Worm (Caenorhabditis elegans) whole organism, young adult: ENCODE results near the gene ify-1.

ENCODE experiments used
- C17E4.6 ChIP-seq: fragments of 200-800 bp; sonication (Bioruptor generic); IDR thresholded peaks from 2 replicates; pipeline ENCODE4 v1.3.6; 2022; ENCODE audit warnings: missing genetic modification reagents, missing genetic modification characterization, missing compliant biosample characterization
- D2030.7 ChIP-seq: fragments of 200-800 bp; sonication (Bioruptor generic); IDR thresholded peaks from 2 replicates; pipeline ENCODE4 v1.3.6; 2022; ENCODE audit warnings: missing genetic modification reagents, missing genetic modification characterization, missing compliant biosample characterization
- F23B12.7 ChIP-seq: sonication (generic microtip); optimal IDR thresholded peaks from 2 replicates; lab custom pipeline; 2017; ENCODE audit warnings: missing genetic modification characterization, mild to moderate bottlenecking, missing compliant biosample characterization, antibody characterized with exemption, moderate library complexity; ENCODE audit not compliant: insufficient read depth
- aptf-3 ChIP-seq: fragments of 200-800 bp; sonication (Bioruptor generic); IDR thresholded peaks from 2 replicates; pipeline ENCODE4 v1.3.6; 2022; ENCODE audit warnings: missing genetic modification characterization, missing compliant biosample characterization
- attf-6 ChIP-seq: fragments of 200-800 bp; sonication (Bioruptor generic); IDR thresholded peaks from 2 replicates; pipeline ENCODE4 v1.3.6; 2022; ENCODE audit warnings: missing genetic modification reagents, missing genetic modification characterization, missing compliant biosample characterization
- dox-1 ChIP-seq: fragments of 200-800 bp; sonication (Bioruptor generic); IDR thresholded peaks from 2 replicates; pipeline ENCODE4 v1.3.6; 2022; ENCODE audit warnings: missing genetic modification reagents, missing genetic modification characterization, missing compliant biosample characterization
- gei-17 ChIP-seq: fragments of 200-800 bp; sonication (Bioruptor generic); optimal IDR thresholded peaks from 2 replicates; lab custom pipeline; 2018; ENCODE audit warnings: mild to moderate bottlenecking, missing genetic modification characterization, missing compliant biosample characterization
- madf-3 ChIP-seq: fragments of 200-800 bp; sonication (Bioruptor generic); IDR thresholded peaks from 2 replicates; pipeline ENCODE4 v1.3.6; 2022; ENCODE audit warnings: missing genetic modification reagents, missing genetic modification characterization, missing compliant biosample characterization
- sdz-38 ChIP-seq: sonication (generic microtip); optimal IDR thresholded peaks from 2 replicates; lab custom pipeline; 2016; ENCODE audit warnings: missing genotype, missing genetic modification characterization, missing compliant biosample characterization
- snpc-4 ChIP-seq, 5 experiments: fragments of 150-350 bp in 1 of 5; sonication (generic microtip) in 4 of 5; optimal IDR thresholded peaks; 2 replicates each; lab custom pipeline; 2014 to 2018; ENCODE audit warnings: missing genetic modification characterization in 5 of 5, missing biosample characterization in 3 of 5, antibody characterized with exemption in 2 of 5, mild to moderate bottlenecking in 2 of 5, missing compliant biosample characterization in 2 of 5, missing genotype in 2 of 5, moderate library complexity in 2 of 5, missing genetic modification reagents in 1 of 5
- unc-62 ChIP-seq: fragments of 150-350 bp; optimal IDR thresholded peaks from 2 replicates; lab custom pipeline; 2014; ENCODE audit warnings: missing biosample characterization, missing genetic modification reagents, missing genetic modification characterization

DNA sequence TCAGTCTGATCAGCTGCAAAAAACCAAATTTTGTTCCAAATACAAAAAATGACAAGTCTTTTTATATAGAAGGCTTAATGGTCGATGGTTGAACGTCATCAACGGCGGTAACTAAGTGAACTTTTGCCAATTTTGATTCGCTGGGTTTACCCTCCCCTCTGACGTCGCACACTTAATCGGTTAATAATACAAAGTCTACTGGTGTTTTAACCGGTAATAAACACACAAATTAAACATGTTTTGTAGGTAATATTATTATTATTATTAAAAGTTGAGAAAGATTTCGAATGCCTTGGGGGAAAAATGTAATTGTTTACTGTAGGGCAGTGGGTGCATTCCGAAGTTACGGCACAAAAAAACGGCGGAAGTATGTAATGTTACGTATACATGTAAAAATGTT, 5.7 kb upstream of the ify-1 start, which contains the start of gene pho-12:
- TF ChIP-seq C17E4.6 (GFP tag; lab: Robert Waterston, UW) (no peak), gei-17 (no peak), dox-1 (GFP tag; lab: Robert Waterston, UW) (no peak), aptf-3 (GFP tag; lab: Robert Waterston, UW) (no peak), madf-3 (GFP tag; lab: Robert Waterston, UW) (no peak), snpc-4 (GFP tag; optimal IDR thresholded peaks at IDR 0.05; lab: Kevin White, UChicago) (no peak), snpc-4 (tag; optimal IDR thresholded peaks at IDR 0.05; lab: Kevin White, UChicago) (no peak), sdz-38 (tag; lab: Kevin White, UChicago) (no peak), D2030.7 (no peak), attf-6 (no peak), unc-62 (GFP tag; lab: Kevin White, UChicago) (no peak), F23B12.7 (tag; lab: Kevin White, UChicago) (no peak)
